Fruit fly (Drosophila melanogaster): Measurements from ENCODE around the gene sstn.

DNA sequence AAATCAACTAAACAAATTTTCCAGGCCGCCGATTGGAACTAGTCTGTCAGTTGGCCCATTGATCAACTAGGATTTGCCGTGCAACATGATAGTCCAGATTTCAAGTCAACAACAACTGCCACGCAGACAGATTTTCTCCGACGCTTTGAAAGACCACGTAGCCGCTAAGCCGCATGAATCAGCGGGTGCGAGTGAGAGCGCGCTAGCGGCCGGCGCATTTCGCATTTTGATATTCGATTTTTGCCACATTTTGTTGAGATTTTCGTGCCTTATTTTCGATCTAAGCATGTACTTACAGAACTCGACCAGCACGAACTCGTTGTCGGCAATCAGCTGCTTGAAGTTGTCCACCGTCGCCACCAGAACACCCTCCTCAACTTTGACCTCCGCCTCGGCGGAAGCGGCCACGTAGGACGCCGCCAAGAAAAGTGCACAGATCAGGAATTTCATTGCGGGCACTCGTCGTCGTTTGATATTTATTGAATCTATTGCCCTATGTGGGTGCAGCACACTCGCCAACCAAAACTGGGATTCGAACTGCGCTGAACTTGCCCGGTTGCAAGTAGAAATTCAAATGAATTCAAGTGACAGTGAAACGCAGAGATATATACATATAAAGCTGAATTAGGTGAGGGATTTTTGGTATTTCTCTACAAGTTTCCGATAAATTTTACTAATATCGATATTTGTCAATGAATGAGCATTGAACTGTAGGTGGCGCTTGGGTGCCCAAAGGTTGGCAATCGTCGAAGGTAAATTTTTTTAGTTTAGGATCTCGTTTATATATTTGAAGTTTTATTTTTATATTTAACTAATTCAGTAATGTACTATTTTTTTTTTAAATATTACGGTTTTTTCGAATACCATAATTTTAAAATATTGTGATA lies 47.7 kb upstream of the sstn start, which contains the start of gene Pdi:
- TF ChIP-seq EcR (GFP tag; optimal IDR thresholded peaks at IDR 0.05) (no peak), D1 (tag; optimal IDR thresholded peaks at IDR 0.05) (no peak), CG4496 (GFP tag; IDR thresholded peaks at IDR 0.05) (0 out of 3 replicates have a peak, but pooled peaks have one; percentile 39), CG9948 (tag; optimal IDR thresholded peaks at IDR 0.05) (no peak), rn (GFP tag; IDR thresholded peaks at IDR 0.05) (no peak), CG12605 (GFP tag; IDR thresholded peaks at IDR 0.05) (no peak), CG10348 (GFP tag; IDR thresholded peaks at IDR 0.05) (no peak), Snoo (tag; optimal IDR thresholded peaks at IDR 0.05) (peak; percentile 36)
